Fruit fly (Drosophila melanogaster) whole organism, embryonic: ENCODE measurements around the gene Pcif1.

Experiments
- Blimp-1 ChIP-seq: fragments of 200-800 bp; sonication (Bioruptor generic); optimal IDR thresholded peaks from 3 replicates; lab custom pipeline; 2018; ENCODE audit warnings: missing biosample characterization, missing genetic modification characterization, mild to moderate bottlenecking, moderate library complexity, missing genetic modification reagents
- CG10209 ChIP-seq: fragments of 200-800 bp; sonication (Bioruptor generic); optimal IDR thresholded peaks from 3 replicates; lab custom pipeline; 2017; ENCODE audit warnings: missing biosample characterization, mild to moderate bottlenecking, missing genetic modification characterization, missing genetic modification reagents
- CG10979 ChIP-seq: fragments of 200-800 bp; sonication (Bioruptor generic); optimal IDR thresholded peaks from 2 replicates; lab custom pipeline; 2018; ENCODE audit warnings: missing biosample characterization, mild to moderate bottlenecking, missing genetic modification characterization, moderate library complexity
- CG11398 ChIP-seq: fragments of 200-800 bp; sonication (Bioruptor generic); optimal IDR thresholded peaks from 2 replicates; lab custom pipeline; 2016; ENCODE audit warnings: missing biosample characterization, missing genetic modification characterization
- CG12155 ChIP-seq: fragments of 200-800 bp; sonication (Bioruptor generic); optimal IDR thresholded peaks from 3 replicates; lab custom pipeline; 2016; ENCODE audit warnings: missing biosample characterization, missing genetic modification characterization
- CG13287 ChIP-seq: fragments of 200-800 bp; sonication (Bioruptor generic); IDR thresholded peaks from 2 replicates; pipeline ENCODE4 v1.3.6; 2022; ENCODE audit warnings: missing biosample characterization, missing genetic modification characterization; ENCODE audit not compliant: partially characterized antibody
- CG13775 ChIP-seq: fragments of 200-800 bp; sonication (Bioruptor generic); optimal IDR thresholded peaks from 3 replicates; lab custom pipeline; 2017; ENCODE audit warnings: missing biosample characterization, mild to moderate bottlenecking, missing genetic modification characterization
- CG14441 ChIP-seq: fragments of 200-800 bp; sonication (Bioruptor generic); IDR thresholded peaks from 2 replicates; pipeline ENCODE4 v1.3.6; 2022; ENCODE audit warnings: missing biosample characterization, missing genetic modification characterization
- CG17328 ChIP-seq: fragments of 200-800 bp; sonication (Bioruptor generic); IDR thresholded peaks from 2 replicates; pipeline ENCODE4 v1.3.6; 2022; ENCODE audit warnings: missing biosample characterization, missing genetic modification characterization
- CG30431 ChIP-seq: fragments of 200-800 bp; sonication (Bioruptor generic); optimal IDR thresholded peaks from 2 replicates; lab custom pipeline; 2017; ENCODE audit warnings: missing biosample characterization, missing genetic modification characterization
- CG3281 ChIP-seq: fragments of 200-800 bp; sonication (Bioruptor generic); optimal IDR thresholded peaks from 3 replicates; lab custom pipeline; 2017; ENCODE audit warnings: missing biosample characterization, mild to moderate bottlenecking, missing genetic modification characterization
- CG34376 ChIP-seq: fragments of 200-800 bp; sonication (Bioruptor generic); optimal IDR thresholded peaks from 2 replicates; lab custom pipeline; 2018; ENCODE audit warnings: missing biosample characterization, mild to moderate bottlenecking, missing genetic modification characterization
- CG6654 ChIP-seq: fragments of 200-800 bp; sonication (Bioruptor generic); optimal IDR thresholded peaks from 2 replicates; lab custom pipeline; 2017; ENCODE audit warnings: missing biosample characterization, mild to moderate bottlenecking, missing genetic modification characterization
- CG6689 ChIP-seq: fragments of 200-800 bp; sonication (Bioruptor generic); IDR thresholded peaks from 2 replicates; pipeline ENCODE4 v1.3.6; 2022; ENCODE audit warnings: missing biosample characterization, missing genetic modification characterization
- CG7271 ChIP-seq: fragments of 200-800 bp; sonication (Bioruptor generic); optimal IDR thresholded peaks from 2 replicates; lab custom pipeline; 2018; ENCODE audit warnings: missing biosample characterization, mild to moderate bottlenecking, missing genetic modification characterization, moderate library complexity
- CG7556 ChIP-seq: fragments of 200-800 bp; sonication (Bioruptor generic); optimal IDR thresholded peaks from 2 replicates; lab custom pipeline; 2017; ENCODE audit warnings: missing biosample characterization, mild to moderate bottlenecking, missing genetic modification characterization
- CG8281 ChIP-seq: fragments of 200-800 bp; sonication (Bioruptor generic); optimal IDR thresholded peaks from 2 replicates; lab custom pipeline; 2018; ENCODE audit warnings: missing biosample characterization, mild to moderate bottlenecking, missing genetic modification characterization, moderate library complexity
- CG8388 ChIP-seq: fragments of 200-800 bp; sonication (Bioruptor generic); optimal IDR thresholded peaks from 2 replicates; lab custom pipeline; 2019; ENCODE audit warnings: missing biosample characterization, mild to moderate bottlenecking, missing genetic modification characterization, moderate library complexity
- CG9797 ChIP-seq: fragments of 200-800 bp; sonication (Bioruptor generic); optimal IDR thresholded peaks from 3 replicates; lab custom pipeline; 2018; ENCODE audit warnings: missing biosample characterization, mild to moderate bottlenecking, missing genetic modification characterization
- Chrac-16 ChIP-seq: fragments of 200-800 bp; sonication (Bioruptor generic); optimal IDR thresholded peaks from 3 replicates; lab custom pipeline; 2016; ENCODE audit warnings: missing biosample characterization, missing genetic modification characterization
- D19A ChIP-seq: fragments of 200-800 bp; optimal IDR thresholded peaks from 3 replicates; lab custom pipeline; 2019; ENCODE audit warnings: missing biosample characterization, mild to moderate bottlenecking, missing genetic modification characterization, moderate library complexity
- Doc2 ChIP-seq: fragments of 200-800 bp; sonication (Bioruptor generic); IDR thresholded peaks from 2 replicates; pipeline ENCODE4 v1.3.6; 2022; ENCODE audit warnings: missing biosample characterization, missing genetic modification characterization
- Dp ChIP-seq: fragments of 200-800 bp; sonication (Bioruptor generic); optimal IDR thresholded peaks from 2 replicates; lab custom pipeline; 2018; ENCODE audit warnings: missing biosample characterization, mild to moderate bottlenecking, missing genetic modification characterization, moderate library complexity
- Hr39 ChIP-seq: fragments of >200 bp; optimal IDR thresholded peaks from 2 replicates; lab custom pipeline; 2017
- Hr51 ChIP-seq, 2 experiments: fragments of 200-800 bp; sonication (Bioruptor generic); optimal IDR thresholded peaks; 2 replicates in 1 of 2; 3 replicates in 1 of 2; lab custom pipeline; 2016 to 2018; ENCODE audit warnings: missing biosample characterization in 2 of 2, missing genetic modification characterization in 2 of 2, mild to moderate bottlenecking in 1 of 2, moderate library complexity in 1 of 2
- NFAT ChIP-seq: fragments of 200-800 bp; sonication (Bioruptor generic); IDR thresholded peaks from 2 replicates; pipeline ENCODE4 v1.3.6; 2022; ENCODE audit warnings: missing biosample characterization, missing genetic modification characterization
- Nf-YB ChIP-seq: fragments of 200-800 bp; sonication (Bioruptor generic); optimal IDR thresholded peaks from 3 replicates; lab custom pipeline; 2019; ENCODE audit warnings: missing biosample characterization, mild to moderate bottlenecking, missing genetic modification characterization, moderate library complexity
- Ptx1 ChIP-seq: fragments of 200-800 bp; sonication (Bioruptor generic); IDR thresholded peaks from 2 replicates; pipeline ENCODE4 v1.3.6; 2022; ENCODE audit warnings: missing biosample characterization, missing genetic modification characterization
- Xbp1 ChIP-seq: fragments of 200-800 bp; sonication (Bioruptor generic); optimal IDR thresholded peaks from 3 replicates; lab custom pipeline; 2016; ENCODE audit warnings: missing biosample characterization, mild to moderate bottlenecking, missing genetic modification characterization
- ab ChIP-seq: fragments of 200-800 bp; sonication (Bioruptor generic); optimal IDR thresholded peaks from 2 replicates; lab custom pipeline; 2016; ENCODE audit warnings: missing biosample characterization, missing genetic modification characterization
- az2 ChIP-seq: fragments of 200-800 bp; sonication (Bioruptor generic); optimal IDR thresholded peaks from 3 replicates; lab custom pipeline; 2016; ENCODE audit warnings: missing biosample characterization, missing genetic modification characterization
- bbx ChIP-seq: fragments of 200-800 bp; sonication (Bioruptor generic); IDR thresholded peaks from 2 replicates; pipeline ENCODE4 v1.3.6; 2022; ENCODE audit warnings: missing biosample characterization, missing genetic modification characterization; ENCODE audit not compliant: partially characterized antibody
- br ChIP-seq: fragments of >200 bp; optimal IDR thresholded peaks from 2 replicates; lab custom pipeline; 2017
- danr ChIP-seq: fragments of 200-800 bp; sonication (Bioruptor generic); IDR thresholded peaks from 2 replicates; pipeline ENCODE4 v1.3.6; 2022; ENCODE audit warnings: missing biosample characterization, missing genetic modification characterization
- dmrt99B ChIP-seq: fragments of 200-800 bp; sonication (Bioruptor generic); optimal IDR thresholded peaks from 2 replicates; lab custom pipeline; 2018; ENCODE audit warnings: missing biosample characterization, mild to moderate bottlenecking, missing genetic modification characterization, moderate library complexity
- en ChIP-seq: fragments of 200-800 bp; sonication (Bioruptor generic); optimal IDR thresholded peaks from 2 replicates; lab custom pipeline; 2016; ENCODE audit warnings: missing biosample characterization, missing genetic modification characterization
- esg ChIP-seq: fragments of 200-800 bp; sonication (Bioruptor generic); conservative IDR thresholded peaks from 2 replicates; pipeline ENCODE4 v1.3.6; 2022; ENCODE audit warnings: missing biosample characterization, missing genetic modification characterization
- ftz-f1 ChIP-seq: fragments of 200-800 bp; sonication (Bioruptor generic); optimal IDR thresholded peaks from 2 replicates; lab custom pipeline; 2016; ENCODE audit warnings: missing biosample characterization, missing genetic modification characterization
- grn ChIP-seq: fragments of 200-800 bp; sonication (Bioruptor generic); optimal IDR thresholded peaks from 3 replicates; lab custom pipeline; 2017; ENCODE audit warnings: missing biosample characterization, missing genetic modification characterization
- lov ChIP-seq, 2 experiments: fragments of 200-800 bp in 1 of 2; fragments of >200 bp in 1 of 2; sonication (Bioruptor generic) in 1 of 2; IDR thresholded peaks in 1 of 2; optimal IDR thresholded peaks in 1 of 2; 2 replicates in 1 of 2; 3 replicates in 1 of 2; pipeline versions ENCODE4 v1.3.6 to Lab custom; 2017 to 2022; ENCODE audit warnings: missing biosample characterization in 1 of 2, missing genetic modification characterization in 1 of 2
- maf-S ChIP-seq: fragments of 200-800 bp; sonication (Bioruptor generic); optimal IDR thresholded peaks from 2 replicates; lab custom pipeline; 2016; ENCODE audit warnings: missing biosample characterization, missing genetic modification characterization
- org-1 ChIP-seq: fragments of 200-800 bp; sonication (Bioruptor generic); optimal IDR thresholded peaks from 2 replicates; lab custom pipeline; 2017; ENCODE audit warnings: missing biosample characterization, missing genetic modification characterization
- peb ChIP-seq: fragments of 200-800 bp; sonication (Bioruptor generic); IDR thresholded peaks from 2 replicates; pipeline ENCODE4 v1.3.6; 2022; ENCODE audit warnings: missing biosample characterization, missing genetic modification characterization
- pros ChIP-seq: fragments of 200-800 bp; sonication (Bioruptor generic); optimal IDR thresholded peaks from 3 replicates; lab custom pipeline; 2019; ENCODE audit warnings: missing biosample characterization, mild to moderate bottlenecking, missing genetic modification characterization, moderate library complexity
- sens-2 ChIP-seq: fragments of 200-800 bp; sonication (Bioruptor generic); IDR thresholded peaks from 2 replicates; pipeline ENCODE4 v1.3.6; 2022; ENCODE audit warnings: missing biosample characterization, missing genetic modification characterization
- sr ChIP-seq: fragments of 200-800 bp; sonication (Bioruptor generic); IDR thresholded peaks from 3 replicates; pipeline ENCODE4 v1.3.6; 2022; ENCODE audit warnings: missing biosample characterization, missing genetic modification characterization
- tll ChIP-seq, 2 experiments: fragments of 200-800 bp in 1 of 2; fragments of >200 bp in 1 of 2; sonication (Bioruptor generic) in 1 of 2; optimal IDR thresholded peaks; 2 replicates each; lab custom pipeline; 2017 to 2019; ENCODE audit warnings: missing biosample characterization in 2 of 2, missing genetic modification characterization in 2 of 2, mild to moderate bottlenecking in 1 of 2, moderate library complexity in 1 of 2
- unc-4 ChIP-seq: fragments of 200-800 bp; sonication (Bioruptor generic); IDR thresholded peaks from 2 replicates; pipeline ENCODE4 v1.3.6; 2022; ENCODE audit warnings: missing biosample characterization, missing genetic modification characterization; ENCODE audit not compliant: partially characterized antibody
- vvl ChIP-seq: fragments of 200-800 bp; sonication (Bioruptor generic); IDR thresholded peaks from 2 replicates; pipeline ENCODE4 v1.3.6; 2022; ENCODE audit warnings: missing biosample characterization, missing genetic modification characterization

Gene Pcif1

dm6 chr3L:20798325-20798846 is 12.4 kb upstream of the Pcif1 start, which contains the start of the genes CG3698 and tzn (continued):
- peak; percentile 77 for TF ChIP-seq Nf-YB (GFP tag; lab: Kevin White, UChicago)
- no peak for TF ChIP-seq bbx (GFP tag; lab: Robert Waterston, UW)
- peak; percentile 88 for TF ChIP-seq sr
- TF ChIP-seq pros (GFP tag; lab: Kevin White, UChicago), result no peak
- peak; percentile 72 for TF ChIP-seq esg (GFP tag; lab: Robert Waterston, UW)
- peak; percentile 96 for TF ChIP-seq CG30431
- peak; percentile 74 for TF ChIP-seq CG8281 (tag; lab: Kevin White, UChicago)
- TF ChIP-seq Hr39 (lab: Kevin White, UChicago), result no peak
- TF ChIP-seq CG17328 (GFP tag; lab: Robert Waterston, UW), result peak; percentile 95
- TF ChIP-seq unc-4 (GFP tag; lab: Robert Waterston, UW), result 0 out of 2 replicates have a peak, but pooled peaks have one; percentile 24
- peak; percentile 97 for TF ChIP-seq CG13775 (GFP tag; lab: Kevin White, UChicago)
- peak; percentile 89 for TF ChIP-seq CG14441 (GFP tag; lab: Robert Waterston, UW)
- peak; percentile 97 for TF ChIP-seq CG10209
- TF ChIP-seq CG7556 (GFP tag; lab: Kevin White, UChicago), result peak; percentile 82
- TF ChIP-seq sens-2, result peak; percentile 95
- TF ChIP-seq D19A (tag; lab: Kevin White, UChicago), result peak; percentile 71
- TF ChIP-seq lov (optimal IDR thresholded peaks at IDR 0.05; lab: Kevin White, UChicago), result no peak
- peak; percentile 97 for TF ChIP-seq lov (GFP tag; IDR thresholded peaks at IDR 0.05; lab: Robert Waterston, UW)
- TF ChIP-seq CG3281 (GFP tag; lab: Kevin White, UChicago), result peak; percentile 95
- TF ChIP-seq br, result no peak
- peak; percentile 62 for TF ChIP-seq ftz-f1 (GFP tag; lab: Kevin White, UChicago)
- peak; percentile 43; the same call in 1 of the 2 replicates for TF ChIP-seq CG13287 (GFP tag; lab: Robert Waterston, UW)
- peak; percentile 93 for TF ChIP-seq CG34376 (GFP tag; lab: Kevin White, UChicago)
- TF ChIP-seq Hr51 (GFP tag; optimal IDR thresholded peaks at IDR 0.05; lab: Kevin White, UChicago), result peak in 1 of 2 experiments; percentile 86
- TF ChIP-seq grn (GFP tag; lab: Kevin White, UChicago), result peak; percentile 67
- TF ChIP-seq CG12155 (GFP tag; lab: Kevin White, UChicago), result peak; percentile 81
- TF ChIP-seq Chrac-16 (GFP tag; lab: Kevin White, UChicago), result peak; percentile 77
- TF ChIP-seq az2, result peak; percentile 88
- TF ChIP-seq CG7271 (tag; lab: Kevin White, UChicago), result peak; percentile 98
- TF ChIP-seq Blimp-1 (GFP tag; lab: Kevin White, UChicago), result no peak
- peak; percentile 85 for TF ChIP-seq CG6689
- peak; percentile 94 for TF ChIP-seq Xbp1 (GFP tag; lab: Kevin White, UChicago)
- peak; percentile 85 for TF ChIP-seq en (GFP tag; lab: Kevin White, UChicago)
- TF ChIP-seq maf-S (GFP tag; lab: Kevin White, UChicago), result peak; percentile 83
- TF ChIP-seq Doc2 (GFP tag; lab: Robert Waterston, UW), result peak; percentile 62; the same call in 1 of the 2 replicates
- TF ChIP-seq Dp, result peak; percentile 57
- peak; percentile 88 for TF ChIP-seq CG6654 (GFP tag; lab: Kevin White, UChicago)
- TF ChIP-seq dmrt99B (tag; lab: Kevin White, UChicago), result no peak
- peak in 1 of 2 experiments; percentile 61 for TF ChIP-seq tll (GFP tag; optimal IDR thresholded peaks at IDR 0.05; lab: Kevin White, UChicago)
- peak; percentile 87 for TF ChIP-seq CG10979 (tag; lab: Kevin White, UChicago)
- peak; percentile 68 for TF ChIP-seq peb (GFP tag; lab: Robert Waterston, UW)
- TF ChIP-seq CG11398 (GFP tag; lab: Kevin White, UChicago), result peak; percentile 84
- TF ChIP-seq danr, result peak; percentile 67
- peak; percentile 91 for TF ChIP-seq Ptx1 (GFP tag; lab: Robert Waterston, UW)
- TF ChIP-seq ab (GFP tag; lab: Kevin White, UChicago), result no peak
- TF ChIP-seq vvl (GFP tag; lab: Robert Waterston, UW), result peak; percentile 97
- TF ChIP-seq CG8388 (GFP tag; lab: Kevin White, UChicago), result peak; percentile 89
- peak; percentile 91 for TF ChIP-seq CG9797 (GFP tag; lab: Kevin White, UChicago)
- TF ChIP-seq org-1, result peak; percentile 90
- TF ChIP-seq NFAT (GFP tag; lab: Robert Waterston, UW), result peak; percentile 97
